Worm (Caenorhabditis elegans): ENCODE results near the gene C44C10.12.

Gene C44C10.12

ce11 chrX:11666545-11667177, 30.1 kb upstream of the C44C10.12 start, which contains the start of gene noca-2:
Gene noca-2, plus strand, starts transcription at chrX:11667127.
- TF ChIP-seq pha-4 (tag; optimal IDR thresholded peaks at IDR 0.05) (peak; percentile 38), unc-62 (GFP tag; optimal IDR thresholded peaks at IDR 0.05) (peak; percentile 2), pqm-1 (tag; optimal IDR thresholded peaks at IDR 0.05) (peak; percentile 8), lin-39 (tag; optimal IDR thresholded peaks at IDR 0.05) (peak; percentile 60), hmg-11 (tag; optimal IDR thresholded peaks at IDR 0.05) (peak; percentile 48), egl-5 (tag; optimal IDR thresholded peaks at IDR 0.05) (peak; percentile 29), nfya-1 (tag; optimal IDR thresholded peaks at IDR 0.05; ENCODE audit: insufficient read depth) (peak; percentile 77), nhr-237 (tag; optimal IDR thresholded peaks at IDR 0.05) (no peak), lin-15B (tag; optimal IDR thresholded peaks at IDR 0.05) (no peak), nhr-11 (tag; optimal IDR thresholded peaks at IDR 0.05) (no peak)

ce11 chrX:11673063-11673759, 23.6 kb upstream of the C44C10.12 start:
- TF ChIP-seq nhr-12 (tag; optimal IDR thresholded peaks at IDR 0.05) (no peak), nhr-23 (tag; optimal IDR thresholded peaks at IDR 0.05) (no peak)

ce11 chrX:11675573-11675972, 21.2 kb upstream of the C44C10.12 start:
- no peak for TF ChIP-seq nhr-28 (tag; optimal IDR thresholded peaks at IDR 0.05)
- no peak for TF ChIP-seq fos-1 (tag; optimal IDR thresholded peaks at IDR 0.05)

ce11 chrX:11679211-11679977, 17.4 kb upstream of the C44C10.12 start:
- TF ChIP-seq elt-2 (tag; optimal IDR thresholded peaks at IDR 0.05) (peak; percentile 65), elt-3 (tag; optimal IDR thresholded peaks at IDR 0.05) (no peak), pha-4 (tag; optimal IDR thresholded peaks at IDR 0.05) (peak; percentile 33)

- TF ChIP-seq ceh-16 (tag; optimal IDR thresholded peaks at IDR 0.05) = no peak
- TF ChIP-seq elt-2 (tag; optimal IDR thresholded peaks at IDR 0.05) = peak; percentile 91
- peak; percentile 15 for TF ChIP-seq jun-1 (tag; optimal IDR thresholded peaks at IDR 0.05)
- no peak for TF ChIP-seq nhr-12 (tag; optimal IDR thresholded peaks at IDR 0.05)
- TF ChIP-seq pqm-1 (tag; optimal IDR thresholded peaks at IDR 0.05) = peak; percentile 79
Observed at ce11 chrX:11680851-11681250, 15.9 kb upstream of the C44C10.12 start, which contains the start of gene T04F8.7. Gene T04F8.7, minus strand, starts transcription at chrX:11680980.

ce11 chrX:11684261-11684660, 12.5 kb upstream of the C44C10.12 start, which contains the start of gene hnd-1:
Gene hnd-1, plus strand, starts transcription at chrX:11684561.
- TF ChIP-seq egl-27 (tag; optimal IDR thresholded peaks at IDR 0.05) = no peak
- no peak for TF ChIP-seq pqm-1 (tag; optimal IDR thresholded peaks at IDR 0.05)

- TF ChIP-seq elt-1 (tag; optimal IDR thresholded peaks at IDR 0.05) = no peak
- no peak for TF ChIP-seq fkh-10 (GFP tag; optimal IDR thresholded peaks at IDR 0.05)
- no peak for TF ChIP-seq eor-1 (tag; optimal IDR thresholded peaks at IDR 0.05)
- no peak for TF ChIP-seq ztf-11 (tag; optimal IDR thresholded peaks at IDR 0.05)
- TF ChIP-seq egl-27 (tag; optimal IDR thresholded peaks at IDR 0.05) = no peak
- no peak for TF ChIP-seq zag-1 (tag; optimal IDR thresholded peaks at IDR 0.05)
- no peak for TF ChIP-seq tbx-2 (tag; optimal IDR thresholded peaks at IDR 0.05)
- TF ChIP-seq pqm-1 (tag; optimal IDR thresholded peaks at IDR 0.05) = no peak
- TF ChIP-seq nhr-77 (tag; optimal IDR thresholded peaks at IDR 0.05) = no peak
- TF ChIP-seq ztf-4 (tag; optimal IDR thresholded peaks at IDR 0.05) = no peak
- no peak for TF ChIP-seq nhr-12 (tag; optimal IDR thresholded peaks at IDR 0.05)
- no peak for TF ChIP-seq hmg-11 (tag; optimal IDR thresholded peaks at IDR 0.05)
- TF ChIP-seq fkh-2 (tag; optimal IDR thresholded peaks at IDR 0.05) = no peak
- no peak for TF ChIP-seq lin-15B (tag; optimal IDR thresholded peaks at IDR 0.05)
- TF ChIP-seq ceh-9 (tag; optimal IDR thresholded peaks at IDR 0.05) = no peak
- TF ChIP-seq egl-5 (tag; optimal IDR thresholded peaks at IDR 0.05) = no peak
- no peak for TF ChIP-seq unc-39 (tag; optimal IDR thresholded peaks at IDR 0.05)
- no peak for TF ChIP-seq elt-2 (tag; optimal IDR thresholded peaks at IDR 0.05)
Observed at ce11 chrX:11687836-11688319, 8.9 kb upstream of the C44C10.12 start, which contains the start of gene C44C10.7. Gene C44C10.7, minus strand, starts transcription at chrX:11688269.

Measured in whole organism, L3 larva.